Worm (Caenorhabditis elegans) whole organism, L4 larva: ENCODE results near the gene fbxa-197.

Source experiments
- D1046.2 ChIP-seq: fragments of 200-800 bp; sonication (Bioruptor generic); IDR thresholded peaks from 2 replicates; pipeline ENCODE4 v1.3.6; 2022; ENCODE audit warnings: missing genetic modification characterization, missing compliant biosample characterization
- F10B5.3 ChIP-seq: sonication (generic microtip); optimal IDR thresholded peaks from 2 replicates; lab custom pipeline; 2016; ENCODE audit warnings: mild to moderate bottlenecking, missing genetic modification characterization, missing compliant biosample characterization
- F26F4.8 ChIP-seq: fragments of 200-800 bp; sonication (Bioruptor generic); conservative IDR thresholded peaks from 2 replicates; pipeline ENCODE4 v1.3.6; 2022; ENCODE audit warnings: missing genetic modification characterization, missing compliant biosample characterization
- T20F7.1 ChIP-seq: fragments of 200-800 bp; sonication (Bioruptor generic); optimal IDR thresholded peaks from 2 replicates; lab custom pipeline; 2018; ENCODE audit warnings: mild to moderate bottlenecking, missing genetic modification characterization, missing compliant biosample characterization
- T26A8.4 ChIP-seq: fragments of 200-800 bp; sonication (Bioruptor generic); IDR thresholded peaks from 2 replicates; pipeline ENCODE4 v1.3.6; 2022; ENCODE audit warnings: missing genetic modification characterization, missing compliant biosample characterization
- Y105C5A.15 ChIP-seq: fragments of 200-800 bp; sonication (Bioruptor generic); IDR thresholded peaks from 2 replicates; pipeline ENCODE4 v1.3.6; 2022; ENCODE audit warnings: missing genetic modification characterization, missing compliant biosample characterization
- Y75B8A.6 ChIP-seq: fragments of 200-800 bp; sonication (Bioruptor generic); IDR thresholded peaks from 2 replicates; pipeline ENCODE4 v1.3.6; 2022; ENCODE audit warnings: missing genetic modification reagents, missing genetic modification characterization, missing compliant biosample characterization
- aha-1 ChIP-seq: fragments of 150-350 bp; peaks from one replicate; lab custom pipeline; 2014; ENCODE audit warnings: missing biosample characterization, missing genetic modification characterization
- aly-2 ChIP-seq: sonication (generic microtip); optimal IDR thresholded peaks from 2 replicates; lab custom pipeline; 2018; ENCODE audit warnings: missing biosample characterization, missing genetic modification characterization
- arid-1 ChIP-seq: fragments of 200-800 bp; sonication (Bioruptor generic); conservative IDR thresholded peaks from 2 replicates; pipeline ENCODE4 v1.3.6; 2022; ENCODE audit warnings: missing genetic modification reagents, missing genetic modification characterization, missing compliant biosample characterization
- ceh-32 ChIP-seq: sonication (generic microtip); optimal IDR thresholded peaks from 2 replicates; lab custom pipeline; 2016; ENCODE audit warnings: mild to moderate bottlenecking, missing genetic modification characterization, missing compliant biosample characterization; ENCODE audit not compliant: poor library complexity
- ceh-82 ChIP-seq: sonication (generic microtip); optimal IDR thresholded peaks from 2 replicates; lab custom pipeline; 2017; ENCODE audit warnings: missing biosample characterization, missing genetic modification characterization
- cey-2 ChIP-seq: sonication (generic microtip); optimal IDR thresholded peaks from 3 replicates; lab custom pipeline; 2017; ENCODE audit warnings: missing genetic modification characterization, mild to moderate bottlenecking, missing compliant biosample characterization, antibody characterized with exemption, borderline replicate concordance; ENCODE audit not compliant: insufficient read depth
- daf-12 ChIP-seq: fragments of 150-350 bp; optimal IDR thresholded peaks from 2 replicates; lab custom pipeline; 2014; ENCODE audit warnings: missing biosample characterization, missing genetic modification reagents, missing genetic modification characterization
- daf-8 ChIP-seq: fragments of 200-800 bp; sonication (Bioruptor generic); IDR thresholded peaks from 2 replicates; pipeline ENCODE4 v1.3.6; 2022; ENCODE audit warnings: missing genetic modification characterization, missing compliant biosample characterization
- dmd-6 ChIP-seq: fragments of 200-800 bp; sonication (Bioruptor generic); IDR thresholded peaks from 2 replicates; pipeline ENCODE4 v1.3.6; 2022; ENCODE audit warnings: missing genetic modification reagents, missing genetic modification characterization, missing compliant biosample characterization
- duxl-1 ChIP-seq: sonication (generic microtip); optimal IDR thresholded peaks from 2 replicates; lab custom pipeline; 2016; ENCODE audit warnings: mild to moderate bottlenecking, missing genetic modification characterization, moderate library complexity, missing compliant biosample characterization; ENCODE audit not compliant: poor library complexity
- dve-1 ChIP-seq: sonication (generic microtip); optimal IDR thresholded peaks from 2 replicates; lab custom pipeline; 2017; ENCODE audit warnings: antibody characterized with exemption, mild to moderate bottlenecking, missing genetic modification characterization, missing compliant biosample characterization; ENCODE audit not compliant: insufficient read depth
- fkh-10 ChIP-seq: fragments of 150-350 bp; optimal IDR thresholded peaks from 2 replicates; lab custom pipeline; 2014; ENCODE audit warnings: missing biosample characterization, missing genetic modification reagents, missing genetic modification characterization
- fos-1 ChIP-seq: fragments of 150-350 bp; optimal IDR thresholded peaks from 2 replicates; lab custom pipeline; 2014; ENCODE audit warnings: missing biosample characterization, missing genetic modification characterization
- hif-1 ChIP-seq, 2 experiments: sonication (generic microtip); optimal IDR thresholded peaks; 2 replicates each; lab custom pipeline; 2016 to 2017; ENCODE audit warnings: missing compliant biosample characterization in 2 of 2, missing genetic modification characterization in 2 of 2, missing genetic modification reagents in 2 of 2, missing genotype in 2 of 2, mild to moderate bottlenecking in 1 of 2
- hmg-1.1 ChIP-seq: fragments of 200-800 bp; sonication (Bioruptor generic); IDR thresholded peaks from 2 replicates; pipeline ENCODE4 v1.3.6; 2022; ENCODE audit warnings: missing genetic modification reagents, missing genetic modification characterization, missing compliant biosample characterization
- jun-1 ChIP-seq: fragments of 150-350 bp; optimal IDR thresholded peaks from 2 replicates; lab custom pipeline; 2014; ENCODE audit warnings: missing biosample characterization, missing genetic modification reagents, missing genetic modification characterization
- lin-13 ChIP-seq: fragments of 150-350 bp; optimal IDR thresholded peaks from 2 replicates; lab custom pipeline; 2014; ENCODE audit warnings: missing biosample characterization, missing genetic modification reagents, missing genetic modification characterization
- lin-15B ChIP-seq: fragments of 150-350 bp; sonication (generic microtip); optimal IDR thresholded peaks from 3 replicates; lab custom pipeline; 2014; ENCODE audit warnings: missing biosample characterization, missing genetic modification characterization
- lir-3 ChIP-seq: sonication (generic microtip); optimal IDR thresholded peaks from 2 replicates; lab custom pipeline; 2016; ENCODE audit warnings: mild to moderate bottlenecking, missing genetic modification characterization, missing compliant biosample characterization
- lsy-2 ChIP-seq, 2 experiments: fragments of 150-350 bp in 1 of 2; sonication (generic microtip) in 1 of 2; optimal IDR thresholded peaks; 2 replicates each; lab custom pipeline; 2014 to 2017; ENCODE audit warnings: missing biosample characterization in 2 of 2, missing genetic modification characterization in 2 of 2
- madf-5 ChIP-seq, 2 experiments: fragments of 200-800 bp; sonication (Bioruptor generic); IDR thresholded peaks; 2 replicates each; pipeline ENCODE4 v1.3.6; 2022; ENCODE audit warnings: missing compliant biosample characterization in 2 of 2, missing genetic modification characterization in 2 of 2
- mep-1 ChIP-seq: fragments of 150-350 bp; sonication (generic microtip); optimal IDR thresholded peaks from 3 replicates; lab custom pipeline; 2014; ENCODE audit warnings: missing biosample characterization, missing genetic modification characterization
- nhr-237 ChIP-seq: sonication (generic microtip); optimal IDR thresholded peaks from 2 replicates; lab custom pipeline; 2017; ENCODE audit warnings: missing biosample characterization, missing genetic modification characterization
- nhr-28 ChIP-seq: fragments of 150-350 bp; optimal IDR thresholded peaks from 2 replicates; lab custom pipeline; 2014; ENCODE audit warnings: missing biosample characterization, missing genetic modification characterization
- rbr-2 ChIP-seq: sonication (generic microtip); optimal IDR thresholded peaks from 2 replicates; lab custom pipeline; 2016; ENCODE audit warnings: missing genotype, missing genetic modification characterization, missing compliant biosample characterization
- sdz-12 ChIP-seq: fragments of 200-800 bp; sonication (Bioruptor generic); optimal IDR thresholded peaks from 2 replicates; lab custom pipeline; 2018; ENCODE audit warnings: mild to moderate bottlenecking, missing genetic modification characterization, missing compliant biosample characterization
- snpc-1.2 ChIP-seq: fragments of 200-800 bp; sonication (Bioruptor generic); IDR thresholded peaks from 2 replicates; pipeline ENCODE4 v1.3.6; 2022; ENCODE audit warnings: missing genetic modification reagents, missing genetic modification characterization, missing compliant biosample characterization
- spr-1 ChIP-seq: sonication (generic microtip); optimal IDR thresholded peaks from 2 replicates; lab custom pipeline; 2016; ENCODE audit warnings: mild to moderate bottlenecking, missing genetic modification characterization, missing compliant biosample characterization
- spr-3 ChIP-seq: fragments of 200-800 bp; sonication (Bioruptor generic); optimal IDR thresholded peaks from 2 replicates; lab custom pipeline; 2018; ENCODE audit warnings: mild to moderate bottlenecking, missing genetic modification characterization, missing compliant biosample characterization
- tra-1 ChIP-seq: fragments of 200-800 bp; sonication (Bioruptor generic); IDR thresholded peaks from 2 replicates; pipeline ENCODE4 v1.3.6; 2022; ENCODE audit warnings: missing genetic modification reagents, missing genetic modification characterization, missing compliant biosample characterization
- unc-39 ChIP-seq: sonication (generic microtip); optimal IDR thresholded peaks from 2 replicates; lab custom pipeline; 2017; ENCODE audit warnings: missing biosample characterization, missing genetic modification characterization
- unc-62 ChIP-seq, 3 experiments: fragments of 150-350 bp in 1 of 3; sonication (generic microtip); optimal IDR thresholded peaks in 2 of 3; peaks in 1 of 3; 1 replicate in 1 of 3; 2 replicates in 2 of 3; lab custom pipeline; 2014 to 2017; ENCODE audit warnings: missing biosample characterization in 3 of 3, missing genetic modification characterization in 3 of 3, missing genetic modification reagents in 3 of 3, missing genotype in 1 of 3
- zfp-2 ChIP-seq: sonication (generic microtip); optimal IDR thresholded peaks from 2 replicates; lab custom pipeline; 2016; ENCODE audit warnings: mild to moderate bottlenecking, missing genetic modification characterization, missing compliant biosample characterization
- zfp-3 ChIP-seq: fragments of 200-800 bp; sonication (Bioruptor generic); conservative IDR thresholded peaks from 2 replicates; pipeline ENCODE4 v1.3.6; 2022; ENCODE audit warnings: missing genetic modification reagents, missing genetic modification characterization, missing compliant biosample characterization

fbxa-197 gene

DNA sequence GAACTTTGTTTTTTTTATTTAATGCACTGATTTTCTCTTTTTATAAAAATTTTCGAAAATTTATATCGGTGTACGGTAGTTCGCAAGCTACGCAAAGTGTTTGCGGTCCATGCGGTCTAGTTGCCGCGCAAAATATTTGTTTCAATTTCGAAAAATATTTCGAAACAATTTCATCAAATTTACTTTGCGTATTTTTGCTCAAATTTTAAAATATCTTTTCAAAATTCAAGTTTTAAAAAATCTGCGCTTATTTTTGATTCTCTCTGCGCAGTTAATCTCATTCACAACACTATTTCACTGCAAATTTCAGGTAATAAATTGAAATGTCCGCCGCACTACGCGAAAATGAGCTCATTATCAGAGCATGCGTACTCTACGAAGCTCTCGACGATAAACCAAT lies at the start of gene fbxa-197:
Gene fbxa-197, plus strand, starts transcription at position 301 of the 400 bp plus-strand sequence.
- TF ChIP-seq daf-12: no peak
- no peak for TF ChIP-seq zfp-3 (GFP tag; lab: Robert Waterston, UW)
- TF ChIP-seq T20F7.1 (GFP tag; lab: Kevin White, UChicago): no peak
- no peak for TF ChIP-seq spr-1 (tag; lab: Kevin White, UChicago)
- no peak for TF ChIP-seq T26A8.4 (GFP tag; lab: Robert Waterston, UW)
- TF ChIP-seq daf-8 (GFP tag; lab: Robert Waterston, UW): no peak
- no peak for TF ChIP-seq fkh-10
- no peak for TF ChIP-seq Y105C5A.15 (GFP tag; lab: Robert Waterston, UW)
- TF ChIP-seq F10B5.3: no peak
- no peak for TF ChIP-seq mep-1 (tag; lab: Kevin White, UChicago)
- no peak for TF ChIP-seq nhr-28 (tag; lab: Kevin White, UChicago)
- TF ChIP-seq, all 104 proteins: peak for 0

DNA sequence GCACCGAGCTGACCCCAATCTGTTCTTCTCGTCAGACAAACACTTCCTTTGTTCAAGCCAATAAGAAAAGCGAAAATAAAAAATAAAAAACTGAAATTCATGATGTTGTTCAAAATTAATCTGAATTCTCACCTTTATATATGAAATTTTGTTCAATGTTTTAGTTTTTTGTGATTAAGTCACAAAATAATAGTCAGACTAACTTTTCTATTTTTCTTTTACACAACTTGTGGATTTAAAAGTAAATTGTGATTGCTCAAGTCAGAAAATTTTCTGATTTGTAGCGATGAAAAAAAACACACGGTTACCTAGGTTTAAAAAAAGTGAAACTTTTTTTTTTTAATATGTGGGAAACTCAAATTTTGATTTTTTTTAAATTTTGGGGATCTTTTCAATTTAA lies 49.7 kb upstream of the fbxa-197 start, which contains the start of gene abf-3:
Gene abf-3, minus strand, starts transcription at position 101 of the 400 bp plus-strand sequence.
- TF ChIP-seq fos-1 (tag; lab: Kevin White, UChicago) (no peak), aha-1 (peak; percentile 18)
- TF ChIP-seq, all 104 proteins: peak for 1

DNA sequence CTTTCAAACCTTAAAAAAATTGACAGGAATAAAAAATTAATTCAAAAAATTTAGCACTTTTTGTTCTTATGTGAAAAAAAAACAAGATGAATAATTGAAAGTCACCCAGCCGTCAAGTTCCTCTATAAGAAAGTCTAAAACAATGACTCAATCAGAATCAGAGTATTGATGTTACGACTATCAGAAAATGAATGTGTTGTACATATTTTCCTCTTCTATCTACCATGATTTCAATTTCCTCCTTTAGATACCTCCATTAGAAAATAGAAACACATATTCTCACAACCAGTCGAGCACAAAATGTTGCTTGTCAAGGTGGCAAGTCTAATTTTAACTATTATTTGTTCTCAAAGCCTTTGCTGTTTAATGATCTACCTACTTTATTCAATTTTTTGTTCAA lies 47.5 kb upstream of the fbxa-197 start, which contains the start of gene srbc-48:
Gene srbc-48, plus strand, starts transcription at position 301 of the 400 bp plus-strand sequence.
- peak; percentile 36 for TF ChIP-seq aha-1
- TF ChIP-seq rbr-2 (tag; lab: Kevin White, UChicago): no peak

DNA sequence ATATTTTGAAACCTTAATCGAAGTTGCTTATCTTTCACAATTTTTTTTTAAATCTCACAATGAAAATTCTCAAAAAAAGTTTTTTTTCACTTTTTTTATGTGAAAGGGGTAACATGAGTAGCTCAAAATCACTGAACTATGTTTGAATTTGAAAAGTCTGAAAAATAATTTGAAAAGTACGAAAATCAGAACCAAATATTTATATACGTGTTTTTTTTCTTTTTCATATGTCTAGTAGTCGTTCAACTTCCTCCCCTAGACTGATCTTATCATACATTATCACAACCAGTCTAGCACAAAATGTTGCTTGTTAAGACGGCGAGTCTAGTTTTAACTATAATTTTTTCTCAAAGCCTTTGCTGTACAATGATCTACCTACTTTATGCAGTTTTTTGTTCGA lies 46.1 kb upstream of the fbxa-197 start, which contains the start of gene srbc-49:
Gene srbc-49, plus strand, starts transcription at position 301 of the 400 bp plus-strand sequence.
- TF ChIP-seq ceh-82 (tag; lab: Kevin White, UChicago): no peak
- no peak for TF ChIP-seq zfp-2

DNA sequence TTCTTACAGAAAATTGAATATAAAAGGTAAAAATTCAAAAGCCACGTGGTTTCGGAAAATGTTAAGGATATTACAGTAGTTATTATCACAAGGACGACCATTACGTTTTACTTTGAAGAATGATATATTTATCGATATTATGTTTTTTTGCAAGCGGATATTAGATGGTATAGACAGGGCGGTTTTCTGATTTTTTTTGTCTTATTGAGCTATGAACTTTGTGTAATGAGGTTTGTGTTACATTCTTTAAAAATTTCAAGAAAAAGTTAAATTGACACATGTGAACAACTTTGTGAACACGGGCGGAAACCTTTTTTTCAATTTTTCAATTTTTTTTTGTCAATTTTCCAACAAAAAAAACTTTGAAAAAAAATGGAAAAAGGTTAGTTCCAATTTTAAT lies 42.6 kb upstream of the fbxa-197 start, which contains the start of gene srbc-50:
Gene srbc-50, minus strand, starts transcription at position 101 of the 400 bp plus-strand sequence.
- TF ChIP-seq nhr-237 (tag; lab: Kevin White, UChicago) (no peak), unc-62 (GFP tag; optimal IDR thresholded peaks at IDR 0.05 in 1 of 2; lab: Kevin White, UChicago) (no peak), unc-62 (tag; optimal IDR thresholded peaks at IDR 0.05; lab: Kevin White, UChicago) (no peak), lin-13 (no peak), jun-1 (tag; lab: Kevin White, UChicago) (no peak), F26F4.8 (no peak), spr-3 (no peak), lir-3 (no peak), duxl-1 (tag; lab: Kevin White, UChicago) (no peak), dmd-6 (GFP tag; lab: Robert Waterston, UW) (no peak), hif-1 (tag; optimal IDR thresholded peaks at IDR 0.05; lab: Kevin White, UChicago) (no peak)

DNA sequence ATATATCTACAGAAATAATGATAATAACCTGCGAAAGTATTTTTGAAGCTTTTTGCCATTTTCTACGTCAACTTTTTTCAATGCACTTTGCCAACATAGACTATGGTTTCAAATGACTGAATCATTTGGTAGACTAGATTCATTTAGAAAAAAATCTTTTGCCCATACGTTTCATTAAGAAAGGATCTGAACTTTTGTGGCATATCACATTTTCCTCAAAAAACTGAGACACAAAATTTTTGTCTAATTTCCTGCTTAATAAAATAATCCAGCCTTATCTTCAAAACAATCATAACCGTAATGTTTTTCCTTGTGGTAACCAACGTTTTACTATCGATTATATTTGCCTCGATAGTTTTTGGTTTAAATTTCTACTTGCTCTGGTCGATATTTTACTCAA lies 41.4 kb upstream of the fbxa-197 start, which contains the start of gene srbc-51:
Gene srbc-51, plus strand, starts transcription at position 301 of the 400 bp plus-strand sequence.
- TF ChIP-seq aha-1 (peak; percentile 59), dve-1 (no peak), cey-2 (tag; lab: Kevin White, UChicago) (no peak)

DNA sequence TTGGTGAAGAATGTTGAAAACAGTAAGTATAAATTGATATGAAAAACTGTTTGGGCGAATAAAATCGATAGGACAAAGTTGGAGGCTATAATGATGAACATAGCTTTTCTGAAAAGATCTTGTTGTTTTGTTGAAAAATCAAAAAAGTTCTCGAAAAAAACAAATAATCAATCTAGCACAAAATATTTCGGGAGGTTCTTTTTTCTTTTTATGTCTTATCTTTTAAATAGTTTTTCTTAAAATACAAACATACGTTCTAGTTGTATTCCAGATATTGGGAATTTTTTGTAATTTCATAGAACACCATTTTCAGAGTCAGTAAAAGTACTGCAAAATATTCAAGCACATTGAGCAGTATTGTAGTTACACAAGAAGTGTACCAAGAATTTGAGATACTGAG lies 37.6 kb upstream of the fbxa-197 start, which contains the start of gene srbc-55:
Gene srbc-55, minus strand, starts transcription at position 101 of the 400 bp plus-strand sequence.
- TF ChIP-seq snpc-1.2 (no peak), aly-2 (tag; lab: Kevin White, UChicago) (no peak), lin-15B (tag; lab: Kevin White, UChicago) (no peak), ceh-32 (tag; lab: Kevin White, UChicago) (no peak), hmg-1.1 (no peak), sdz-12 (GFP tag; lab: Kevin White, UChicago) (no peak), hif-1 (tag; optimal IDR thresholded peaks at IDR 0.05; lab: Kevin White, UChicago) (no peak), lsy-2 (tag; optimal IDR thresholded peaks at IDR 0.05; lab: Kevin White, UChicago) (no peak), tra-1 (GFP tag; lab: Robert Waterston, UW) (no peak), daf-12 (no peak), arid-1 (GFP tag; lab: Robert Waterston, UW) (no peak), madf-5 (GFP tag; IDR thresholded peaks at IDR 0.05; lab: Robert Waterston, UW) (no peak), unc-39 (no peak), Y75B8A.6 (GFP tag; lab: Robert Waterston, UW) (no peak), D1046.2 (GFP tag; lab: Robert Waterston, UW) (no peak)
